Fruit fly (Drosophila melanogaster) whole organism, embryonic: ENCODE data around the gene MEP-1.

ENCODE experiments used
- Antp ChIP-seq: fragments of 200-800 bp; sonication (Bioruptor generic); optimal IDR thresholded peaks from 3 replicates; lab custom pipeline; 2016; ENCODE audit warnings: missing biosample characterization, missing genetic modification characterization
- B-H1 ChIP-seq: fragments of 200-800 bp; sonication (Bioruptor generic); IDR thresholded peaks from 3 replicates; pipeline ENCODE4 v1.3.6; 2022; ENCODE audit warnings: missing biosample characterization, missing genetic modification characterization
- CG10959 ChIP-seq: fragments of 200-800 bp; sonication (Bioruptor generic); IDR thresholded peaks from 2 replicates; pipeline ENCODE4 v1.3.6; 2022; ENCODE audit warnings: missing biosample characterization, missing genetic modification characterization
- CG11696 ChIP-seq: fragments of 200-800 bp; sonication (Bioruptor generic); IDR thresholded peaks from 2 replicates; pipeline ENCODE4 v1.3.6; 2022; ENCODE audit warnings: missing biosample characterization, missing genetic modification characterization
- CG12219 ChIP-seq: fragments of 200-800 bp; sonication (Bioruptor generic); optimal IDR thresholded peaks from 3 replicates; lab custom pipeline; 2018; ENCODE audit warnings: missing biosample characterization, mild to moderate bottlenecking, missing genetic modification characterization
- CG15601 ChIP-seq: fragments of 200-800 bp; sonication (Bioruptor generic); optimal IDR thresholded peaks from 3 replicates; lab custom pipeline; 2019; ENCODE audit warnings: missing biosample characterization, mild to moderate bottlenecking, missing genetic modification characterization, moderate library complexity
- CG17361 ChIP-seq: fragments of 200-800 bp; sonication (Bioruptor generic); IDR thresholded peaks from 3 replicates; pipeline ENCODE4 v1.3.6; 2022; ENCODE audit warnings: missing biosample characterization, missing genetic modification characterization
- CG2129 ChIP-seq: fragments of 200-800 bp; sonication (Bioruptor generic); IDR thresholded peaks from 2 replicates; pipeline ENCODE4 v1.3.6; 2022; ENCODE audit warnings: missing biosample characterization, missing genetic modification characterization; ENCODE audit not compliant: partially characterized antibody
- CG2875 ChIP-seq: fragments of 200-800 bp; sonication (Bioruptor generic); optimal IDR thresholded peaks from 2 replicates; lab custom pipeline; 2017; ENCODE audit warnings: missing biosample characterization, mild to moderate bottlenecking, missing genetic modification characterization, missing genetic modification reagents
- CG3163 ChIP-seq: fragments of 200-800 bp; sonication (Bioruptor generic); optimal IDR thresholded peaks from 3 replicates; lab custom pipeline; 2016; ENCODE audit warnings: missing biosample characterization, missing genetic modification characterization
- CG3726 ChIP-seq: fragments of 200-800 bp; sonication (Bioruptor generic); IDR thresholded peaks from 3 replicates; pipeline ENCODE4, ENCODE4 v1.3.6; 2022; ENCODE audit warnings: missing biosample characterization, missing genetic modification characterization
- CG4282 ChIP-seq: fragments of 200-800 bp; sonication (Bioruptor generic); optimal IDR thresholded peaks from 2 replicates; lab custom pipeline; 2016; ENCODE audit warnings: missing biosample characterization, missing genetic modification characterization
- CG6791 ChIP-seq: fragments of 200-800 bp; sonication (Bioruptor generic); IDR thresholded peaks from 3 replicates; pipeline ENCODE4 v1.3.6; 2022; ENCODE audit warnings: missing biosample characterization, missing genetic modification characterization; ENCODE audit not compliant: partially characterized antibody
- CG7839 ChIP-seq: fragments of 200-800 bp; sonication (Bioruptor generic); optimal IDR thresholded peaks from 3 replicates; lab custom pipeline; 2018; ENCODE audit warnings: missing biosample characterization, mild to moderate bottlenecking, missing genetic modification characterization, moderate library complexity
- CG8281 ChIP-seq: fragments of 200-800 bp; sonication (Bioruptor generic); optimal IDR thresholded peaks from 2 replicates; lab custom pipeline; 2018; ENCODE audit warnings: missing biosample characterization, mild to moderate bottlenecking, missing genetic modification characterization, moderate library complexity
- CHES-1-like ChIP-seq: fragments of 200-800 bp; sonication (Bioruptor generic); optimal IDR thresholded peaks from 2 replicates; lab custom pipeline; 2016; ENCODE audit warnings: missing biosample characterization, missing genetic modification characterization
- CoRest ChIP-seq: fragments of 200-800 bp; sonication (Bioruptor generic); optimal IDR thresholded peaks from 3 replicates; lab custom pipeline; 2018; ENCODE audit warnings: missing biosample characterization, mild to moderate bottlenecking, missing genetic modification characterization, moderate library complexity
- Dip3 ChIP-seq: fragments of 200-800 bp; sonication (Bioruptor generic); optimal IDR thresholded peaks from 3 replicates; lab custom pipeline; 2016; ENCODE audit warnings: missing biosample characterization, missing genetic modification characterization
- Eip74EF ChIP-seq, 2 experiments: fragments of 200-800 bp in 1 of 2; fragments of >200 bp in 1 of 2; sonication (Bioruptor generic) in 1 of 2; optimal IDR thresholded peaks; 2 replicates each; lab custom pipeline; 2017 to 2019; ENCODE audit warnings: missing biosample characterization in 2 of 2, missing genetic modification characterization in 2 of 2, mild to moderate bottlenecking in 1 of 2, moderate library complexity in 1 of 2
- Fer2 ChIP-seq: fragments of 200-800 bp; sonication (Bioruptor generic); optimal IDR thresholded peaks from 2 replicates; lab custom pipeline; 2018; ENCODE audit warnings: missing biosample characterization, mild to moderate bottlenecking, missing genetic modification characterization, moderate library complexity
- Kr ChIP-seq: fragments of 200-800 bp; sonication (Bioruptor generic); optimal IDR thresholded peaks from 2 replicates; lab custom pipeline; 2017; ENCODE audit warnings: missing biosample characterization, mild to moderate bottlenecking, missing genetic modification characterization
- MBD-R2 ChIP-seq: fragments of 200-800 bp; sonication (Bioruptor generic); IDR thresholded peaks from 2 replicates; pipeline ENCODE4 v1.3.6; 2022; ENCODE audit warnings: missing biosample characterization, missing genetic modification characterization
- Myb ChIP-seq: fragments of 200-800 bp; sonication (Bioruptor generic); optimal IDR thresholded peaks from 2 replicates; lab custom pipeline; 2016; ENCODE audit warnings: missing biosample characterization, missing genetic modification characterization
- NK7.1 ChIP-seq: fragments of 200-800 bp; sonication (Bioruptor generic); optimal IDR thresholded peaks from 3 replicates; lab custom pipeline; 2016; ENCODE audit warnings: missing biosample characterization, missing genetic modification characterization
- Six4 ChIP-seq: fragments of 200-800 bp; sonication (Bioruptor generic); optimal IDR thresholded peaks from 2 replicates; lab custom pipeline; 2016; ENCODE audit warnings: missing biosample characterization, missing genetic modification characterization
- Xrp1 ChIP-seq: fragments of 200-800 bp; sonication (Bioruptor generic); IDR thresholded peaks from 2 replicates; pipeline ENCODE4 v1.3.6; 2022; ENCODE audit warnings: missing biosample characterization, missing genetic modification characterization
- ac ChIP-seq: fragments of 200-800 bp; sonication (Bioruptor generic); optimal IDR thresholded peaks from 3 replicates; lab custom pipeline; 2017; ENCODE audit warnings: missing biosample characterization, mild to moderate bottlenecking, missing genetic modification characterization
- aop ChIP-seq: fragments of 200-800 bp; sonication (Bioruptor generic); IDR thresholded peaks from 2 replicates; pipeline ENCODE4 v1.3.6; 2022; ENCODE audit warnings: missing biosample characterization, missing genetic modification characterization
- chif ChIP-seq, 2 experiments: fragments of 200-800 bp; sonication (Bioruptor generic); optimal IDR thresholded peaks; 3 replicates each; lab custom pipeline; 2016; ENCODE audit warnings: missing biosample characterization in 2 of 2, missing genetic modification characterization in 2 of 2
- chm ChIP-seq: fragments of 200-800 bp; sonication (Bioruptor generic); IDR thresholded peaks from 2 replicates; pipeline ENCODE4 v1.3.6; 2022; ENCODE audit warnings: missing biosample characterization, missing genetic modification characterization
- danr ChIP-seq: fragments of 200-800 bp; sonication (Bioruptor generic); IDR thresholded peaks from 2 replicates; pipeline ENCODE4 v1.3.6; 2022; ENCODE audit warnings: missing biosample characterization, missing genetic modification characterization
- esg ChIP-seq: fragments of 200-800 bp; sonication (Bioruptor generic); conservative IDR thresholded peaks from 2 replicates; pipeline ENCODE4 v1.3.6; 2022; ENCODE audit warnings: missing biosample characterization, missing genetic modification characterization
- gsb ChIP-seq: fragments of 200-800 bp; sonication (Bioruptor generic); IDR thresholded peaks from 2 replicates; pipeline ENCODE4 v1.3.6; 2022; ENCODE audit warnings: missing biosample characterization, missing genetic modification characterization
- hb ChIP-seq: fragments of 200-800 bp; sonication (Bioruptor generic); IDR thresholded peaks from 3 replicates; pipeline ENCODE4 v1.3.6; 2022; ENCODE audit warnings: missing biosample characterization, missing genetic modification characterization; ENCODE audit not compliant: partially characterized antibody
- hbn ChIP-seq: fragments of 200-800 bp; sonication (Bioruptor generic); IDR thresholded peaks from 2 replicates; pipeline ENCODE4 v1.3.6; 2022; ENCODE audit warnings: missing biosample characterization, missing genetic modification characterization; ENCODE audit not compliant: partially characterized antibody
- ind ChIP-seq: fragments of 200-800 bp; sonication (Bioruptor generic); optimal IDR thresholded peaks from 3 replicates; lab custom pipeline; 2016; ENCODE audit warnings: missing biosample characterization, missing genetic modification characterization
- inv ChIP-seq: fragments of 200-800 bp; sonication (Bioruptor generic); IDR thresholded peaks from 2 replicates; pipeline ENCODE4 v1.3.6; 2022; ENCODE audit warnings: missing biosample characterization, missing genetic modification characterization; ENCODE audit not compliant: partially characterized antibody
- jumu ChIP-seq: fragments of 200-800 bp; sonication (Bioruptor generic); optimal IDR thresholded peaks from 3 replicates; lab custom pipeline; 2016; ENCODE audit warnings: missing biosample characterization, missing genetic modification characterization
- lab ChIP-seq: fragments of 200-800 bp; sonication (Bioruptor generic); optimal IDR thresholded peaks from 3 replicates; lab custom pipeline; 2017; ENCODE audit warnings: missing biosample characterization, missing genetic modification characterization, mild to moderate bottlenecking, moderate library complexity, missing genetic modification reagents
- lilli ChIP-seq: fragments of 200-800 bp; sonication (Bioruptor generic); optimal IDR thresholded peaks from 3 replicates; lab custom pipeline; 2016; ENCODE audit warnings: missing biosample characterization, missing genetic modification characterization
- nerfin-1 ChIP-seq: fragments of 200-800 bp; sonication (Bioruptor generic); optimal IDR thresholded peaks from 3 replicates; lab custom pipeline; 2019; ENCODE audit warnings: missing biosample characterization, mild to moderate bottlenecking, missing genetic modification characterization, moderate library complexity
- odd ChIP-seq: fragments of 200-800 bp; sonication (Bioruptor generic); optimal IDR thresholded peaks from 2 replicates; lab custom pipeline; 2017; ENCODE audit warnings: missing biosample characterization, mild to moderate bottlenecking, missing genetic modification characterization
- pnt ChIP-seq: fragments of 200-800 bp; sonication (Bioruptor generic); optimal IDR thresholded peaks from 3 replicates; lab custom pipeline; 2016; ENCODE audit warnings: missing biosample characterization, missing genetic modification characterization
- pros ChIP-seq: fragments of 200-800 bp; sonication (Bioruptor generic); optimal IDR thresholded peaks from 3 replicates; lab custom pipeline; 2019; ENCODE audit warnings: missing biosample characterization, mild to moderate bottlenecking, missing genetic modification characterization, moderate library complexity
- psq ChIP-seq: fragments of 200-800 bp; sonication (Bioruptor generic); optimal IDR thresholded peaks from 2 replicates; lab custom pipeline; 2017; ENCODE audit warnings: missing biosample characterization, missing genetic modification characterization
- repo ChIP-seq: fragments of 200-800 bp; sonication (Bioruptor generic); optimal IDR thresholded peaks from 2 replicates; lab custom pipeline; 2016; ENCODE audit warnings: missing biosample characterization, missing genetic modification characterization
- slou ChIP-seq: fragments of 200-800 bp; sonication (Bioruptor generic); optimal IDR thresholded peaks from 3 replicates; lab custom pipeline; 2016; ENCODE audit warnings: missing biosample characterization, missing genetic modification characterization
- zen2 ChIP-seq: fragments of 200-800 bp; sonication (Bioruptor generic); IDR thresholded peaks from 3 replicates; pipeline ENCODE4 v1.3.6; 2022; ENCODE audit warnings: missing biosample characterization, missing genetic modification characterization; ENCODE audit not compliant: partially characterized antibody

Gene MEP-1

DNA sequence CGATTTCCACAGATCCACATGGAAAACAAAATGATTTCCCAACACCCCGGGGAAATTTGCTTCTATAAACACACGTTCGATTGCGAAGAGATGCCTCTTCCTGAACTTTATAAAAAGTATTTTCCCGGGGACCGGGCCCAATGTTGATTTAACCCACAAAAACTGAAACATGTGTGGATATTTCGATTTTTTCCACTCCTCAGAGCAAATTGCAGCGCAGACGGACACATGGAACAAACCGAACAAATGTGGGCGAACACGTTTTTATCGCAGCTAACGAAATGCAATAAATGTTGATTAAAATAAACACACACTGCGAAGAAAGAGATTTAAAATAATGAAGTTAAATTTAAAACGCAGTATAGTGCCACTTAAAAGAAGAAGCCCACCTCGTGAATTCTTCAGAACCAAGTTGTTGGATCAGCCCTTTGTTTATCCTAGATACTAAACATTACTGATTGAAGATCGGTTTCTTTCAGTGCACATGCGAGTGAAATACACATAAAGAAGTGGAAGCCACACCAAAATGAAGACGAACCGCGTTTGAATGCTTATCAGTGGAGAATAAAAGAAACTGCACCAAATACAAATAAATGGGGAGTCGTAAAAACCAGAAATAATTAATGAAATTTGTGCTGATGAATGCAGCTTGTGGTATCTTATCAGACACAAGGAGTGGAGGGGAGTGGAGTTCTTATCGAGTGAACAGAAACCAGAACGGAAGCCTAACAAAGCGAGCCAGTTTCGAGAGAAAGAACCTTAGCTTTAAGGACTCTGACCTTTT lies 48.6 kb upstream of the MEP-1 start (continued):
- TF ChIP-seq gsb (GFP tag; lab: Robert Waterston, UW): no peak
- peak; percentile 63 for TF ChIP-seq lilli (GFP tag; lab: Kevin White, UChicago)
- no peak for TF ChIP-seq Dip3
- peak; percentile 25 for TF ChIP-seq Myb (GFP tag; lab: Kevin White, UChicago)
- peak; percentile 80 to 86 for TF ChIP-seq chif (GFP tag; optimal IDR thresholded peaks at IDR 0.05; lab: Kevin White, UChicago)
- peak; percentile 86 for TF ChIP-seq CG7839 (tag; lab: Kevin White, UChicago)
- no peak for TF ChIP-seq Fer2 (tag; lab: Kevin White, UChicago)
- peak; percentile 2 for TF ChIP-seq ac
- TF ChIP-seq B-H1: peak; percentile 79
- peak; percentile 17 for TF ChIP-seq CG4282 (GFP tag; lab: Kevin White, UChicago)
- peak; percentile 75 for TF ChIP-seq CoRest (tag; lab: Kevin White, UChicago)
- TF ChIP-seq jumu (GFP tag; lab: Kevin White, UChicago): peak; percentile 69
- TF ChIP-seq CG17361: peak; percentile 80
- no peak for TF ChIP-seq slou (GFP tag; lab: Kevin White, UChicago)
- TF ChIP-seq Six4 (GFP tag; lab: Kevin White, UChicago): peak; percentile 58
- no peak for TF ChIP-seq inv (GFP tag; lab: Robert Waterston, UW)
- peak; percentile 71 for TF ChIP-seq odd (GFP tag; lab: Kevin White, UChicago)
- peak in 1 of 2 experiments; percentile 84 for TF ChIP-seq Eip74EF (GFP tag; optimal IDR thresholded peaks at IDR 0.05; lab: Kevin White, UChicago)
- TF ChIP-seq CG6791 (GFP tag; lab: Robert Waterston, UW): no peak
- peak; percentile 32 for TF ChIP-seq psq (GFP tag; lab: Kevin White, UChicago)
- no peak for TF ChIP-seq Kr (GFP tag; lab: Kevin White, UChicago)
- peak; percentile 42 for TF ChIP-seq NK7.1 (GFP tag; lab: Kevin White, UChicago)
- TF ChIP-seq lab: peak; percentile 78
- peak; percentile 85 for TF ChIP-seq CG2875 (GFP tag; lab: Kevin White, UChicago)
- peak; percentile 37 for TF ChIP-seq CHES-1-like (GFP tag; lab: Kevin White, UChicago)
- TF ChIP-seq CG11696 (GFP tag; lab: Robert Waterston, UW): peak; percentile 68
- peak; percentile 74 for TF ChIP-seq CG8281
- TF ChIP-seq repo: peak; percentile 70
- no peak for TF ChIP-seq MBD-R2 (GFP tag; lab: Robert Waterston, UW)
- TF ChIP-seq CG3726 (GFP tag; lab: Robert Waterston, UW): peak; percentile 80
- TF ChIP-seq CG10959 (GFP tag; lab: Robert Waterston, UW): peak; percentile 44; the same call in 1 of the 2 replicates
- peak; percentile 42 for TF ChIP-seq CG3163 (GFP tag; lab: Kevin White, UChicago)
- no peak for TF ChIP-seq CG2129 (GFP tag; lab: Robert Waterston, UW)
- TF ChIP-seq Antp: peak; percentile 77
- no peak for TF ChIP-seq pros (GFP tag; lab: Kevin White, UChicago)
- TF ChIP-seq chm: peak; percentile 88
- peak; percentile 82 for TF ChIP-seq ind (GFP tag; lab: Kevin White, UChicago)
- peak; percentile 69 for TF ChIP-seq CG12219 (GFP tag; lab: Kevin White, UChicago)
- TF ChIP-seq pnt (GFP tag; lab: Kevin White, UChicago): peak; percentile 58
- 0 out of 2 replicates have a peak, but pooled peaks have one; percentile 51 for TF ChIP-seq danr
- TF ChIP-seq CG15601 (tag; lab: Kevin White, UChicago): peak; percentile 86
- TF ChIP-seq zen2: no peak
- TF ChIP-seq hbn (GFP tag; lab: Robert Waterston, UW): no peak
- peak; percentile 86 for TF ChIP-seq Xrp1 (GFP tag; lab: Robert Waterston, UW)
- peak; percentile 81 for TF ChIP-seq esg (GFP tag; lab: Robert Waterston, UW)
- no peak for TF ChIP-seq hb (GFP tag; lab: Robert Waterston, UW)
- peak; percentile 81 for TF ChIP-seq nerfin-1 (tag; lab: Kevin White, UChicago)
- TF ChIP-seq aop (GFP tag; lab: Robert Waterston, UW): 0 out of 2 replicates have a peak, but pooled peaks have one; percentile 52
